Worm (Caenorhabditis elegans) whole organism, L3 larva: ENCODE data around the gene Y38A10A.11.

Experiments used
- aly-2 ChIP-seq: fragments of 150-350 bp; optimal IDR thresholded peaks from 2 replicates; lab custom pipeline; 2014; ENCODE audit warnings: missing biosample characterization, missing genetic modification characterization
- ama-1 ChIP-seq: fragments of 150-350 bp; optimal IDR thresholded peaks from 2 replicates; lab custom pipeline; 2018
- nhr-12 ChIP-seq: fragments of 150-350 bp; optimal IDR thresholded peaks from 2 replicates; lab custom pipeline; 2014; ENCODE audit warnings: missing biosample characterization, missing genetic modification characterization
- nhr-23 ChIP-seq: fragments of 150-350 bp; optimal IDR thresholded peaks from 2 replicates; lab custom pipeline; 2014; ENCODE audit warnings: missing biosample characterization, missing genetic modification reagents, missing genetic modification characterization
- nhr-77 ChIP-seq: fragments of 150-350 bp; optimal IDR thresholded peaks from 2 replicates; lab custom pipeline; 2014; ENCODE audit warnings: missing biosample characterization, missing genetic modification characterization
- tbx-2 ChIP-seq: sonication (generic microtip); optimal IDR thresholded peaks from 2 replicates; lab custom pipeline; 2016; ENCODE audit warnings: mild to moderate bottlenecking, missing genetic modification characterization, missing compliant biosample characterization
- ztf-11 ChIP-seq: fragments of 150-350 bp; optimal IDR thresholded peaks from 2 replicates; lab custom pipeline; 2014; ENCODE audit warnings: missing biosample characterization, missing genetic modification characterization
- ztf-4 ChIP-seq: fragments of 150-350 bp; optimal IDR thresholded peaks from 2 replicates; lab custom pipeline; 2014; ENCODE audit warnings: missing biosample characterization, missing genetic modification characterization

ce11 chrV:6055289-6055688 is 48.0 kb downstream of the Y38A10A.11 start, which contains the start of gene srd-20:
- TF ChIP-seq nhr-23 (no peak), tbx-2 (no peak), ama-1 (no peak), nhr-12 (tag; lab: Kevin White, UChicago) (no peak), ztf-4 (tag; lab: Kevin White, UChicago) (no peak), aly-2 (tag; lab: Kevin White, UChicago) (no peak), ztf-11 (tag; lab: Kevin White, UChicago) (no peak), nhr-77 (tag; lab: Kevin White, UChicago) (no peak)
